Fruit fly (Drosophila melanogaster): ENCODE results near the gene up.
A peak's percentile ranks its signal among the peaks of the same experiment; 100 is the strongest.

The up gene

dm6 chrX:13572382-13572781 lies 30.0 kb downstream of the up start (continued):
- TF ChIP-seq CG3995 (GFP tag; optimal IDR thresholded peaks at IDR 0.05) = no peak
- TF ChIP-seq C15 (GFP tag; IDR thresholded peaks at IDR 0.05) = no peak
- peak; percentile 5 for TF ChIP-seq twi (tag; optimal IDR thresholded peaks at IDR 0.05)
- no peak for TF ChIP-seq CG6272 (GFP tag; IDR thresholded peaks at IDR 0.05)
- TF ChIP-seq knrl (GFP tag; IDR thresholded peaks at IDR 0.05; ENCODE audit: partially characterized antibody) = no peak
- TF ChIP-seq Dll (GFP tag; IDR thresholded peaks at IDR 0.05; ENCODE audit: partially characterized antibody) = no peak
- no peak for TF ChIP-seq Mes4 (GFP tag; optimal IDR thresholded peaks at IDR 0.05)
- no peak for TF ChIP-seq ato (GFP tag; IDR thresholded peaks at IDR 0.05; ENCODE audit: partially characterized antibody)
- TF ChIP-seq dimm (GFP tag; IDR thresholded peaks at IDR 0.05) = no peak
- TF ChIP-seq CG11723 (GFP tag; optimal IDR thresholded peaks at IDR 0.05) = peak; percentile 9
- TF ChIP-seq YL-1 (GFP tag; optimal IDR thresholded peaks at IDR 0.05) = no peak
- TF ChIP-seq Dip3 (GFP tag; optimal IDR thresholded peaks at IDR 0.05) = peak; percentile 22
- peak; percentile 1 for TF ChIP-seq CG13894 (tag; optimal IDR thresholded peaks at IDR 0.05)
- TF ChIP-seq D19A (tag; optimal IDR thresholded peaks at IDR 0.05) = peak; percentile 56
- TF ChIP-seq Opbp (GFP tag; IDR thresholded peaks at IDR 0.05; ENCODE audit: partially characterized antibody) = no peak
- 0 out of 2 replicates have a peak, but pooled peaks have one; percentile 15 for TF ChIP-seq CG31224 (GFP tag; IDR thresholded peaks at IDR 0.05)
- no peak for TF ChIP-seq danr (GFP tag; IDR thresholded peaks at IDR 0.05)
- TF ChIP-seq wdn (GFP tag; IDR thresholded peaks at IDR 0.05) = no peak
- TF ChIP-seq shn (GFP tag; optimal IDR thresholded peaks at IDR 0.05) = peak; percentile 6
- TF ChIP-seq Antp (GFP tag; optimal IDR thresholded peaks at IDR 0.05) = peak; percentile 35
- no peak for TF ChIP-seq lbe (GFP tag; optimal IDR thresholded peaks at IDR 0.05)
- no peak for TF ChIP-seq CG42726 (GFP tag; IDR thresholded peaks at IDR 0.05; ENCODE audit: partially characterized antibody)
- TF ChIP-seq ewg (GFP tag; optimal IDR thresholded peaks at IDR 0.05) = peak; percentile 31
- TF ChIP-seq BEAF-32 (GFP tag; optimal IDR thresholded peaks at IDR 0.05) = no peak
- no peak for TF ChIP-seq Lhr (GFP tag; optimal IDR thresholded peaks at IDR 0.05)
- TF ChIP-seq Eip74EF (GFP tag; optimal IDR thresholded peaks at IDR 0.05) = peak in 1 of 2 experiments; percentile 35
- TF ChIP-seq Gug (GFP tag; IDR thresholded peaks at IDR 0.05) = no peak
- peak; percentile 45 for TF ChIP-seq NfI (GFP tag; optimal IDR thresholded peaks at IDR 0.05)
- no peak for TF ChIP-seq gt (GFP tag; IDR thresholded peaks at IDR 0.05)
- TF ChIP-seq CG15269 (tag; optimal IDR thresholded peaks at IDR 0.05) = peak; percentile 63
- TF ChIP-seq sob (GFP tag; IDR thresholded peaks at IDR 0.05) = no peak
- TF ChIP-seq CG2116 (GFP tag; optimal IDR thresholded peaks at IDR 0.05) = no peak
- TF ChIP-seq CG8478 (optimal IDR thresholded peaks at IDR 0.05) = no peak
- no peak for TF ChIP-seq Scr (GFP tag; IDR thresholded peaks at IDR 0.05; ENCODE audit: partially characterized antibody)
- no peak for TF ChIP-seq CG15696 (tag; optimal IDR thresholded peaks at IDR 0.05)
- peak; percentile 58; the same call in 2 of the 3 replicates for TF ChIP-seq Dbx (GFP tag; IDR thresholded peaks at IDR 0.05)
- peak; percentile 54 for TF ChIP-seq CG2875 (GFP tag; optimal IDR thresholded peaks at IDR 0.05)
- TF ChIP-seq gsb (GFP tag; IDR thresholded peaks at IDR 0.05) = no peak
- TF ChIP-seq Neu2 (GFP tag; optimal IDR thresholded peaks at IDR 0.05; ENCODE audit: borderline replicate concordance) = no peak
- no peak for TF ChIP-seq CG8290 (GFP tag; optimal IDR thresholded peaks at IDR 0.05)
- TF ChIP-seq CG8290 (tag; optimal IDR thresholded peaks at IDR 0.05) = no peak
- no peak for TF ChIP-seq MTF-1 (GFP tag; optimal IDR thresholded peaks at IDR 0.05; ENCODE audit: borderline replicate concordance)
- TF ChIP-seq her (GFP tag; optimal IDR thresholded peaks at IDR 0.05) = no peak
- TF ChIP-seq CG10654 (GFP tag; optimal IDR thresholded peaks at IDR 0.05) = peak; percentile 27
- TF ChIP-seq maf-S (GFP tag; optimal IDR thresholded peaks at IDR 0.05) = peak; percentile 8
- peak; percentile 32 for TF ChIP-seq CG8359 (GFP tag; optimal IDR thresholded peaks at IDR 0.05; ENCODE audit: borderline replicate concordance)
- no peak for TF ChIP-seq tll (GFP tag; optimal IDR thresholded peaks at IDR 0.05)
- TF ChIP-seq CG2120 (GFP tag; optimal IDR thresholded peaks at IDR 0.05) = peak; percentile 64
- TF ChIP-seq CG6683 (GFP tag; optimal IDR thresholded peaks at IDR 0.05) = no peak
- TF ChIP-seq CG15011 (GFP tag; optimal IDR thresholded peaks at IDR 0.05) = peak; percentile 22
- TF ChIP-seq CG6175 (GFP tag; IDR thresholded peaks at IDR 0.05) = no peak
